Fruit fly (Drosophila melanogaster) whole organism, prepupa: ENCODE data around the gene Lrpprc2.
A peak's percentile ranks its signal among the peaks of the same experiment; 100 is the strongest.

Experiments used
- Blimp-1 ChIP-seq: fragments of 200-800 bp; sonication (Bioruptor generic); optimal IDR thresholded peaks from 3 replicates; lab custom pipeline; 2017; ENCODE audit warnings: missing biosample characterization, missing genetic modification characterization, mild to moderate bottlenecking, moderate library complexity, missing genetic modification reagents
- CG10669 ChIP-seq: fragments of 200-800 bp; sonication (Bioruptor generic); optimal IDR thresholded peaks from 3 replicates; lab custom pipeline; 2018; ENCODE audit warnings: missing biosample characterization, mild to moderate bottlenecking, missing genetic modification characterization, moderate library complexity
- CG11294 ChIP-seq: fragments of 200-800 bp; sonication (Bioruptor generic); IDR thresholded peaks from 2 replicates; pipeline ENCODE4 v1.3.6; 2022; ENCODE audit warnings: missing biosample characterization, missing genetic modification characterization
- CG11762 ChIP-seq: fragments of 200-800 bp; sonication (Bioruptor generic); optimal IDR thresholded peaks from 3 replicates; lab custom pipeline; 2016; ENCODE audit warnings: missing biosample characterization, missing genetic modification characterization; ENCODE audit not compliant: insufficient read depth
- CG11902 ChIP-seq: fragments of 200-800 bp; sonication (Bioruptor generic); optimal IDR thresholded peaks from 3 replicates; lab custom pipeline; 2016; ENCODE audit warnings: missing biosample characterization, missing genetic modification characterization
- CG1621 ChIP-seq: fragments of 200-800 bp; sonication (Bioruptor generic); optimal IDR thresholded peaks from 3 replicates; lab custom pipeline; 2018; ENCODE audit warnings: missing biosample characterization, mild to moderate bottlenecking, missing genetic modification characterization
- CG3032 ChIP-seq: fragments of 200-800 bp; optimal IDR thresholded peaks from 2 replicates; lab custom pipeline; 2019; ENCODE audit warnings: missing biosample characterization, mild to moderate bottlenecking, missing genetic modification characterization, moderate library complexity
- CG31627 ChIP-seq: fragments of 200-800 bp; sonication (Bioruptor generic); optimal IDR thresholded peaks from 3 replicates; lab custom pipeline; 2016; ENCODE audit warnings: missing biosample characterization, missing genetic modification characterization
- CG34406 ChIP-seq: fragments of 200-800 bp; sonication (Bioruptor generic); optimal IDR thresholded peaks from 3 replicates; lab custom pipeline; 2016; ENCODE audit warnings: missing biosample characterization, missing genetic modification characterization
- CG3919 ChIP-seq: fragments of 200-800 bp; sonication (Bioruptor generic); optimal IDR thresholded peaks from 3 replicates; lab custom pipeline; 2016; ENCODE audit warnings: missing biosample characterization, missing genetic modification characterization
- CG6163 ChIP-seq: fragments of 200-800 bp; sonication (Bioruptor generic); IDR thresholded peaks from 3 replicates; pipeline ENCODE4 v1.3.6; 2022; ENCODE audit warnings: missing biosample characterization, missing genetic modification characterization
- CG6276 ChIP-seq: fragments of 200-800 bp; sonication (Bioruptor generic); optimal IDR thresholded peaks from 2 replicates; lab custom pipeline; 2017; ENCODE audit warnings: missing biosample characterization, mild to moderate bottlenecking, missing genetic modification characterization
- CG6792 ChIP-seq: fragments of 200-800 bp; sonication (Bioruptor generic); optimal IDR thresholded peaks from 3 replicates; lab custom pipeline; 2016; ENCODE audit warnings: missing biosample characterization, missing genetic modification characterization
- CG6808 ChIP-seq: fragments of 200-800 bp; sonication (Bioruptor generic); optimal IDR thresholded peaks from 3 replicates; lab custom pipeline; 2017; ENCODE audit warnings: missing biosample characterization, missing genetic modification characterization, mild to moderate bottlenecking, moderate library complexity, missing genetic modification reagents
- CG7368 ChIP-seq: fragments of 200-800 bp; sonication (Bioruptor generic); optimal IDR thresholded peaks from 3 replicates; lab custom pipeline; 2016; ENCODE audit warnings: missing biosample characterization, missing genetic modification characterization
- CG9139 ChIP-seq: fragments of 200-800 bp; sonication (Bioruptor generic); optimal IDR thresholded peaks from 3 replicates; lab custom pipeline; 2017; ENCODE audit warnings: missing biosample characterization, mild to moderate bottlenecking, missing genetic modification characterization
- Eip78C ChIP-seq: fragments of 200-800 bp; sonication (Bioruptor generic); peaks from one replicate; lab custom pipeline; 2016; ENCODE audit warnings: missing biosample characterization, missing genetic modification characterization
- Eip93F ChIP-seq: fragments of 200-800 bp; sonication (Bioruptor generic); optimal IDR thresholded peaks from 2 replicates; lab custom pipeline; 2016; ENCODE audit warnings: missing biosample characterization, mild to moderate bottlenecking, missing genetic modification characterization
- Ets21C ChIP-seq: fragments of 200-800 bp; sonication (Bioruptor generic); optimal IDR thresholded peaks from 3 replicates; lab custom pipeline; 2016; ENCODE audit warnings: missing biosample characterization, missing genetic modification characterization
- Ets96B ChIP-seq: fragments of 200-800 bp; optimal IDR thresholded peaks from 2 replicates; lab custom pipeline; 2019; ENCODE audit warnings: missing biosample characterization, mild to moderate bottlenecking, missing genetic modification characterization, moderate library complexity
- Hr39 ChIP-seq: fragments of 200-800 bp; sonication (Bioruptor generic); optimal IDR thresholded peaks from 2 replicates; lab custom pipeline; 2016; ENCODE audit warnings: missing biosample characterization, missing genetic modification characterization
- Hr4 ChIP-seq: fragments of 200-800 bp; sonication (Bioruptor generic); optimal IDR thresholded peaks from 3 replicates; lab custom pipeline; 2016; ENCODE audit warnings: missing biosample characterization, missing genetic modification characterization
- Lpt ChIP-seq: fragments of 200-800 bp; sonication (Bioruptor generic); optimal IDR thresholded peaks from 3 replicates; lab custom pipeline; 2016; ENCODE audit warnings: missing biosample characterization, missing genetic modification characterization
- Sox14 ChIP-seq: fragments of 200-800 bp; sonication (Bioruptor generic); optimal IDR thresholded peaks from 3 replicates; lab custom pipeline; 2016; ENCODE audit warnings: missing biosample characterization, missing genetic modification characterization
- cyc ChIP-seq: fragments of 200-800 bp; sonication (Bioruptor generic); optimal IDR thresholded peaks from 3 replicates; lab custom pipeline; 2016; ENCODE audit warnings: missing biosample characterization, missing genetic modification characterization
- dsx ChIP-seq: fragments of 200-800 bp; optimal IDR thresholded peaks from 3 replicates; lab custom pipeline; 2019; ENCODE audit warnings: missing biosample characterization, mild to moderate bottlenecking, missing genetic modification characterization, moderate library complexity; ENCODE audit not compliant: poor library complexity, severe bottlenecking
- eg ChIP-seq: fragments of 200-800 bp; sonication (Bioruptor generic); IDR thresholded peaks from 3 replicates; pipeline ENCODE4 v1.3.6; 2022; ENCODE audit warnings: missing biosample characterization, missing genetic modification characterization
- esn ChIP-seq: fragments of 200-800 bp; sonication (Bioruptor generic); optimal IDR thresholded peaks from 2 replicates; lab custom pipeline; 2016; ENCODE audit warnings: missing biosample characterization, mild to moderate bottlenecking, missing genetic modification characterization, moderate library complexity
- lz ChIP-seq: fragments of 200-800 bp; sonication (Bioruptor generic); optimal IDR thresholded peaks from 3 replicates; lab custom pipeline; 2016; ENCODE audit warnings: missing biosample characterization, missing genetic modification characterization
- net ChIP-seq: fragments of 200-800 bp; sonication (Bioruptor generic); optimal IDR thresholded peaks from 3 replicates; lab custom pipeline; 2016; ENCODE audit warnings: missing biosample characterization, missing genetic modification characterization
- pdm3 ChIP-seq: fragments of 200-800 bp; sonication (Bioruptor generic); optimal IDR thresholded peaks from 3 replicates; lab custom pipeline; 2016; ENCODE audit warnings: missing biosample characterization, missing genetic modification characterization
- spab ChIP-seq: fragments of 200-800 bp; sonication (Bioruptor generic); optimal IDR thresholded peaks from 2 replicates; lab custom pipeline; 2017; ENCODE audit warnings: missing biosample characterization, mild to moderate bottlenecking, missing genetic modification characterization, missing genetic modification reagents
- svp ChIP-seq: fragments of 200-800 bp; sonication (Bioruptor generic); peaks from one replicate; lab custom pipeline; 2016; ENCODE audit warnings: missing biosample characterization, missing genetic modification characterization
- topi ChIP-seq: fragments of 200-800 bp; sonication (Bioruptor generic); optimal IDR thresholded peaks from 3 replicates; lab custom pipeline; 2016; ENCODE audit warnings: missing biosample characterization, missing genetic modification characterization
- vri ChIP-seq: fragments of 200-800 bp; sonication (Bioruptor generic); optimal IDR thresholded peaks from 3 replicates; lab custom pipeline; 2016; ENCODE audit warnings: missing biosample characterization, mild to moderate bottlenecking, missing genetic modification characterization

Gene Lrpprc2

DNA sequence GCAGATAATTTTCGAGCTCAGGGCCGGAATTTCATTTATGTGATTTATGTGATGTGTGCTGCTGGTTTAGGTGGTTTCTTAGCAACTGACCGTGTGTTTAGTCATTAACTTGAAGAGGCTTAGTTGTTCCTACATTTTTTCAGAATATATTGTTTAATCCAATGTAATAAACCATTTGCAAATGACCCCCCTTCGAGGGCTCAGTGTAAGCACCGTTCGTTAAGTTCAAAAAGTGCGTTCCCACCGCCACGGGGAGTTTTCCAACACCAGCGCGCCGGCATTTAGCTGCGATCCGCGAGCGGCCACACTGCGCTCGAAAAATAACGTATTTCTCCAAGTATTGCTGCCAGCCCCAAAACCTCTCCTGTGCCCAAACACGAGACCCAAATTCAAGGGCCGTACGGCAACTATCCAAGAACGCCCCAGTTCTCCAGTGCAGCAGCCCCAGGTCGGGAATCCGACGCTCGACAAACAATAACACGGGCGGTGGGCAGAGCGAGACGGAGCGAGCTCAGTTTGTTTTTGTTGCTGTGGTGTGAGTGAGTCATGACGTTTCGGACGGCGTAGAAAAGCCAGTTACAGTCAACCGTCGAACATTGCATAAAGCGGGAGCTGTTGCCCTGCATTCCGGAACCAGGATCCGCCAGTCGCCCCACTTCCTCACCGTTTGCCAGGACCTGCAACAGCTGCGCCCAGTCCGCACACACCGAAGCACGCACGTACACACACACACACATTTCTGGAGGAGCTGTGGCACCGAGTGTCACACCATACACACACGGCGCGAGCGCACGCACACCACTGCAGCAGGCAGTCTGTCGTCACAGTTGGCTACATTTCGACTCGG, 18.1 kb upstream of the Lrpprc2 start, which contains the start of gene rush (continued):
- TF ChIP-seq esn (GFP tag; lab: Kevin White, UChicago): peak; percentile 36
- no peak for TF ChIP-seq CG6276 (GFP tag; lab: Kevin White, UChicago)
- TF ChIP-seq CG11762 (GFP tag; lab: Kevin White, UChicago): no peak
- TF ChIP-seq Ets21C (GFP tag; lab: Kevin White, UChicago): peak; percentile 32
- TF ChIP-seq svp: no peak
- TF ChIP-seq Lpt (GFP tag; lab: Kevin White, UChicago): no peak
- TF ChIP-seq CG34406: peak; percentile 7
- no peak for TF ChIP-seq CG1621 (tag; lab: Kevin White, UChicago)
- TF ChIP-seq eg (GFP tag; lab: Robert Waterston, UW): peak; percentile 36; the same call in 1 of the 3 replicates
- no peak for TF ChIP-seq CG11294 (GFP tag; lab: Robert Waterston, UW)

DNA sequence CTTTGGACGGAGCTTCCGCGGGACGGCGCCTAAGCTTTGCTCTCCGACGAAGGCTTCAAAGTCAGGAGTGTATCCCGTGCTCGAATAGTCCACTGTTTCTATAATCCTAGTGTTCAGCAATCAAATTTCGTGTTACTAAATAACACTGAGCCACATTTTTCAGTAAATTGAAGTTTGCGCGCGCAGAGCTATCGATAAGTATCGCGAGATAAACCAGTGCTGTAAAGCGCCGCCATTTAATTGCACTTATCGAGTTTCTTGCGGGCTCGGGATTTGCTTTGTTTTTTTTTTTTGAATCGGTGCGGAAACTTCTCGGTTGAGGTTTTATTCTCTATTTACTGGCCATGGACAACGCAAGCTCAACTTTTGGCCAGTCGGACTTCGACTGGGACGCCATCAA, 16.4 kb upstream of the Lrpprc2 start, which contains the start of the genes Rab27 and mei-38:
Gene Rab27, minus strand, starts transcription at position 127 of the 400 bp plus-strand sequence.
Gene mei-38, plus strand, starts transcription at position 216 of the 400 bp plus-strand sequence.
- TF ChIP-seq esn (GFP tag; lab: Kevin White, UChicago) (peak; percentile 14), cyc (GFP tag; lab: Kevin White, UChicago) (peak; percentile 12), topi (peak; percentile 24), CG31627 (GFP tag; lab: Kevin White, UChicago) (peak; percentile 24), CG6792 (no peak), Blimp-1 (GFP tag; lab: Kevin White, UChicago) (no peak), lz (peak; percentile 8), Sox14 (peak; percentile 52), pdm3 (GFP tag; lab: Kevin White, UChicago) (no peak)
- TF ChIP-seq, all 60 proteins: peak for 6

DNA sequence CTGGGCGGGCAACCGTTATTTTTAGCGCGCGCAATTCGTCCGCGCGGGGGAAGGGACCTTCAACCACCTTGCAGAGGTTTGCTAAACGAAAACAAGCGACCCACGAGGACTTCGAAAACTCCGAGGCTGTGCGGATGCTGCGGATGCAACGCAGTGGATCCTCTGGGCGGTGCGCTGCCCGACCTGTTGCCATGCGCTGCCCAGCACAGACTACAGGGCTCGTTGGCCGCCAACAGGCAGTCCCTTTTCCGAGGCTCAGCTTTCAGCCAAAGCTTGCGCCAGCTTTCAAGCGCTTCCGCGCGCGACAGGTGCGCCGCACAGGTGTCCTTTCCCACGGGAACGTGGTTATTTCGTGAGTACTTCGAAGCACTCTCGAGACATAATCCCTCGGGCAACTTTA, 16.0 kb upstream of the Lrpprc2 start:
- no peak for TF ChIP-seq vri (GFP tag; lab: Kevin White, UChicago)
- no peak for TF ChIP-seq CG6276 (GFP tag; lab: Kevin White, UChicago)
- TF ChIP-seq CG10669: no peak
- TF ChIP-seq spab (GFP tag; lab: Kevin White, UChicago): no peak
- TF ChIP-seq Eip93F (GFP tag; lab: Kevin White, UChicago): no peak
- no peak for TF ChIP-seq net
- no peak for TF ChIP-seq CG7368 (GFP tag; lab: Kevin White, UChicago)

dm6 chrX:1472222-1472621, 11.8 kb upstream of the Lrpprc2 start, which contains the start of gene CG14780:
TSS of gene CG14780 (plus strand) at chrX:1472522.
- TF ChIP-seq svp (no peak), Ets96B (no peak), CG1621 (tag; lab: Kevin White, UChicago) (no peak), CG6163 (no peak), CG6808 (GFP tag; lab: Kevin White, UChicago) (no peak), Eip78C (GFP tag; lab: Kevin White, UChicago) (no peak), Hr4 (no peak), pdm3 (GFP tag; lab: Kevin White, UChicago) (no peak), CG3919 (no peak), CG11294 (GFP tag; lab: Robert Waterston, UW) (no peak), Hr39 (no peak), vri (GFP tag; lab: Kevin White, UChicago) (no peak), CG9139 (GFP tag; lab: Kevin White, UChicago) (no peak), Ets21C (GFP tag; lab: Kevin White, UChicago) (no peak), cyc (GFP tag; lab: Kevin White, UChicago) (no peak), CG3032 (no peak), CG11902 (GFP tag; lab: Kevin White, UChicago) (no peak), Eip93F (GFP tag; lab: Kevin White, UChicago) (no peak), dsx (GFP tag; lab: Kevin White, UChicago) (no peak)
